Fruit fly (Drosophila melanogaster) Kc167 (cell line): Measurements from ENCODE around the gene CG14443.

ENCODE experiments used
- Myc ChIP-seq: fragments of >200 bp; optimal IDR thresholded peaks from 2 replicates; lab custom pipeline; 2017; ENCODE audit warnings: missing external identifiers
- Sin3A ChIP-seq: fragments of >200 bp; optimal IDR thresholded peaks from 2 replicates; lab custom pipeline; 2018; ENCODE audit warnings: missing external identifiers
- h ChIP-seq: fragments of >200 bp; optimal IDR thresholded peaks from 3 replicates; lab custom pipeline; 2018; ENCODE audit warnings: missing external identifiers
- insv ChIP-seq: fragments of >200 bp; optimal IDR thresholded peaks from 3 replicates; lab custom pipeline; 2018; ENCODE audit warnings: missing external identifiers
- psq ChIP-seq: fragments of >200 bp; optimal IDR thresholded peaks from 2 replicates; lab custom pipeline; 2017; ENCODE audit warnings: missing external identifiers
- ttk ChIP-seq: sonication (Bioruptor generic); optimal IDR thresholded peaks from 2 replicates; lab custom pipeline; 2017; ENCODE audit warnings: missing external identifiers

Gene CG14443

DNA sequence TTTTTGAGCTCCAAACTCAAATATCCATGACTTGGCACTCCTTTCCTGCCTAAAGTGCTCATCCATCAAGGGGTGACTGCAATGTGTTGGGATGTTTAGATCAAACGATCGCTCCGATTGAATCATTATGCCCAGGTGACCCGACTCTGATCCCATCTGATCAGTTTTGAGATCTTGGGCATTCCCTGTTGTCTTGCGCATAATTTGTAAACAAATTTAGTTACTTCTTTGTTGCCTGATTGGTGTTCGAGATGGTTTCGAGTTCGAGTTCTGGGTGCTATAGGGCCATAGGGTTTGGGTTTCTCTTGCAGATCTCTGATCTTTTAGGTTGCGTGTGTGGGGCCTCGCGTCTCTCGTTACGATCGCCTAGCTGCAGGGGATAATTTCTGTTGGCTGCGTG is 21.2 kb upstream of the CG14443 start:
- TF ChIP-seq h (lab: Kevin White, UChicago) (no peak), ttk (lab: Kevin White, UChicago) (no peak), Sin3A (lab: Kevin White, UChicago) (no peak), psq (lab: Kevin White, UChicago) (no peak), Myc (no peak), insv (lab: Kevin White, UChicago) (no peak)

DNA sequence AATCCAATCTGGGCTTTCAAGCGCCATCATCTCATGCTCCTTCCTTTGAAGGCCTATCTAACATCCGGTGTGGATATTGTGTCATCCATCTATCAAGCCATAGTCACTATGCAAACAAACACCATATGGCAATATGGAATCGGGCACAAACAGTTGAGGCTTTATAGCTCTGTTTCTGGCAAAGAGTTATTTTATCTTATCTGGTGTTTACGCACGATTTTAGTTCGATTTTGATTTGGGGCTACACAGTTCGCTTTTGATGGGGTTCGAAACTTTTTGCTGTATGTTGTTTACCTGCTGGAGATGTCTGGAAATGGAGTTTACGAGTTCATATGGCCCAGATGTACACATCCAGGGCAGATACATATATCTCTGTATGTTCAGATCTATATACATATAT is 20.2 kb upstream of the CG14443 start:
- no peak for TF ChIP-seq psq (lab: Kevin White, UChicago)
- no peak for TF ChIP-seq h (lab: Kevin White, UChicago)
- no peak for TF ChIP-seq Sin3A (lab: Kevin White, UChicago)
- no peak for TF ChIP-seq ttk (lab: Kevin White, UChicago)
- no peak for TF ChIP-seq insv (lab: Kevin White, UChicago)
- no peak for TF ChIP-seq Myc

DNA sequence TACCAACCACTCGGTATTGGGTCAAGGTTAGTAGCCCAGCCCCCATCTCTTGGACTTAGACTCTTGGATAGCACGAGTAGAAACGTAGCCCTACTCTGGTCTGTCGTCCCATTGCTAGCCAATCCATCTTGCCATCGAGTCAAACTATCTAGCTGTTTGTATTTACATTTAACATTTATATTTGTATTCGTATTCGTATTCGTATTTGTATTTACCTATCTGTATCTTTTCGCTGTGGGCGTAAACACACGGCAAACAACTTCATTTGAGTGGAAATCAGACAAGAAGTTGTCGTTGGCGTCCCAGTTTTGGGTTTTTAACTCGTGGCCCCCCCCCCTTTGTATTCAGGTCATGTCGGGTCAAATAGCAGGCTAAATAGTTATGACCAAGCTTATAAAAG is 19.5 kb upstream of the CG14443 start:
- TF ChIP-seq ttk (lab: Kevin White, UChicago) (no peak), psq (lab: Kevin White, UChicago) (no peak), insv (lab: Kevin White, UChicago) (no peak), Sin3A (lab: Kevin White, UChicago) (no peak), h (lab: Kevin White, UChicago) (no peak), Myc (no peak)

DNA sequence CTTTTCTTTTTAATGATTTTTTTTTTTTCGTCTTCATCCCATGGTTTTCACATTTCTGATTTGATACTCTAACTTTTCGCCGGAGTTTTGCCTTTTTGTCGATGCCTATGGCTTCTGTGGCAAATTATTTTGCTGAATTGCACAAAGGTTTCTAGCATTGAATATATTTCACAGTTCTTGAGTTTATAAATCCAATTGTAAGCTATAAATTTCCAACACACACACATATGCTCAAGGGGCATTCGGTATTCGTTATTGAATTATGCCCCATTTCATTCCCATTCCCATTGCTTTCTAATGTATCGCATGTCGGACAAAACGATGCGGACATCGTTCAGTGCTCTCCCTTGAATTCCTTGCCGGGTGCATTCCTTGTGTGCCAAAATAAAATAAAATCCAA is 18.3 kb upstream of the CG14443 start:
- TF ChIP-seq psq (lab: Kevin White, UChicago) (no peak), Sin3A (lab: Kevin White, UChicago) (no peak), ttk (lab: Kevin White, UChicago) (no peak)

DNA sequence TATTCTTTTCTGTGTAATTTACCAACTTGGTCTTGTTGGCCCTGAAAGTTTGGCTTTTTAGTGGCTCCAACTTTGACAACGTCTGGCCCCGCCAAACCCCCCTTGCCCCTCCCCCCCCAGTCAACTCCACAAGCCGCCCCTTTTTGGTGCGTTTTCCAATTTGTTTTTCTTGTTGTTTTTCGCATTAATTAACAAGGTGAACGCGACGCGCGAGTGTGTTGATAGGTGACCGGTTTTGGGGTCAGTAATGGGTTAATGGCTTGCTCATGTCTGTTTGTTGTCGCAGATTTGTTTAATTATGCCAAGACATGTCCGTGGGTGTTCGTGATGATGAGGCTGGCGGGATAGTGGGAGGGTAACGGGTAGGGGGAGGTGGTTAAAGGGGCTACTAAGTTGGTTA is 17.0 kb upstream of the CG14443 start:
- TF ChIP-seq ttk (lab: Kevin White, UChicago) (no peak), Myc (no peak), Sin3A (lab: Kevin White, UChicago) (no peak), h (lab: Kevin White, UChicago) (no peak), insv (lab: Kevin White, UChicago) (no peak), psq (lab: Kevin White, UChicago) (no peak)

DNA sequence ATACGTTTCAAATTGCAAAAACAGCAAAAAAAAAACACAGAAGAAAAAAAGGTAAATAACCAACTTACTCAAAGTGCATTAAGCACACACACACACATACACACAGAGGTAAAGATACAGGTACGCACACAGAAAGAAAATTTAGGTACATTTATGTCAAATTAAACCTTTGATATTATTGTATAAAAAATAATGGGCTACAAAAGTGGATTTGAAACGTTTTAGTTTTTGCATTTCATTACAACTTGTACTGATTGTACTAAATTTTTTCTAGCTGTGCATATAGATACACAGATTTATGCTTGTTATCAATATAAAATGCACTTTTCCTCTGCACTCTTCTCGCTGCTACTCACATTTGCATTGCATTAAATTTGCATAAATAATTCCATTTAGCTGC is 16.4 kb upstream of the CG14443 start:
- TF ChIP-seq Sin3A (lab: Kevin White, UChicago) (no peak), psq (lab: Kevin White, UChicago) (no peak), insv (lab: Kevin White, UChicago) (no peak)

DNA sequence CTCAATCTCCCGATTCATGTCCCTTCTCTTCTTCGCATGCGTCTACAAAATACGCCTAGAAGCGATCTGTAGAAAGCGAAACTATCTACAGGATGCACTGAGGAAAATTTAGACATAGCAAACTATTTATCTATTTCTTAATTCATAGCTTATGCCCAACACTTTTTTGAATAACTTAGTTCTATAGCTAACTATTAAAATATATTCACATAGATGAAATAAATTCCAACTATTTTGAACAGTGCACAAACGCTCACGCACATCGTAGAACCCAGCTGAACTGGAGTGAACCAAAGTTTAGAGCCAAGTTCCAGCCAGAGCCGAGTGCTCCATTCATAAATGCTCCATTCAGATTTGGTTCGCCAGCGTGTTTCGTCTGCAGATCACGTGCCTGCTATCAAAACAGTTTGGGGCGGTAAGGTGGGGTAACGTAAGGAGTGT is 12.2 kb upstream of the CG14443 start:
- TF ChIP-seq Sin3A (lab: Kevin White, UChicago), result no peak
- TF ChIP-seq ttk (lab: Kevin White, UChicago), result no peak
- no peak for TF ChIP-seq insv (lab: Kevin White, UChicago)
- no peak for TF ChIP-seq psq (lab: Kevin White, UChicago)
- no peak for TF ChIP-seq Myc
- no peak for TF ChIP-seq h (lab: Kevin White, UChicago)

DNA sequence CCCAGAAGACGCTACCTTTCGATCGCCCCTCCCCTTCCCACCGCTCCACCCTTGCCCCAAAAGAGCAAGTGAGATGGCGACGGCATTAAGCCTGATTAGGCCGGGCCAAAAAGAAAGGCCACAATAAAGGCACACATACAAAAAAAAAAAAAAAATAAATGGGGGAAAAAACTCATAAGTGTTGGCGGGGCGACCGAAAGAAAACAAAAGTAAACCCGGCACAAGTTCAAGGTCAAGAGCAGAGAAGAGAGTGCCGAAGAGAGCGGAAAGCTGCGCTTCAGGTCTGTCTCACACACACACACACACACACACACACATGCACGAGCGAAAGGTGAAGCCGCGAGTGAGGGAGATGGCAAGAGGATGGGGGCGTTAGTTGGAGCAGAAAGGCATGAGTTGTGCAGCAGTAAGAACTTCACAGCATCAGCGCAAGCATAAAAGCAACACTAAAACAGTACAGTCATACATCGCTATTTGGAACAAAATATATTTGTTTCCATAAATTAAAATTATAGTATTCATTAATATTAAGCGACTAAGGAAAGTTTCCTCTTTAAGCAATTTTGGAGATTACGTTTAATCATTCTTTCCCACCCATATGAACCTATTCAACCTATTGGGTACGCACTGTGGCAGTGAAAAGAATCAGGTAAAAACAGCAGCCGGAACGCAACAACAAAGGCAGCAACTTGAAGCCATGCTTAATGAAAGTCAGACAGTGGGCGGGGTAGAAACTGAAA is 9.6 kb upstream of the CG14443 start:
- TF ChIP-seq insv (lab: Kevin White, UChicago) (no peak), Myc (no peak), h (lab: Kevin White, UChicago) (no peak), psq (lab: Kevin White, UChicago) (no peak), ttk (lab: Kevin White, UChicago) (no peak), Sin3A (lab: Kevin White, UChicago) (no peak)

DNA sequence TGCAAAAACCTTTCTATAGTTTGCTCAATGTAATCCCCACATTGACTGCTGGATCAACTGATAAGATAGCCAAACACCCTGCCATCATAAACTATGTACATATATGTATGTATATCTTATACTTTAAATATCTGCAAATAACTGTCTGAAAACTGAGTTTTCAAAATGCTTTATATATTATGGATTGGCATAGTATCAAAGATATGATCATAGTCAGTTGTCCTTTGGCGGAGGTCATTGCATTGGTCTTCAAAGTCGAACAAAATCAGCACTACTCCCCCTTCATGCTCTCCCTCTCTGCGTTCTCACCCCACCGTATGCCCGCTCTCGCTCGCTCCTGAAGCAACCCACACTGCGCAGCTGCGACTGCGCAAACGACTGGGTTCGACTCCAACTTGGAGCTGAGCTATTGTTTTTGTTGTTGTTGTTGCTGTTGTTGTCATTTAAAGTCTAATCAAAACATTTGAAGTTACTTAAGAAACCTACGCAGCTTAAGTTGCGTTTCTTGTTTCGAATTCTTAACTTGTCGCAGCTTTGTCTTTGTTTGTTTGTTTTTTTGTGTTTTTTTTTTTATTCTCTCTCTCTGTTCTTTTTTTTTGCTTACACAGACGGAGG is 8.7 kb upstream of the CG14443 start:
- TF ChIP-seq ttk (lab: Kevin White, UChicago) (no peak), h (lab: Kevin White, UChicago) (no peak), insv (lab: Kevin White, UChicago) (no peak), Sin3A (lab: Kevin White, UChicago) (no peak), Myc (no peak), psq (lab: Kevin White, UChicago) (no peak)

DNA sequence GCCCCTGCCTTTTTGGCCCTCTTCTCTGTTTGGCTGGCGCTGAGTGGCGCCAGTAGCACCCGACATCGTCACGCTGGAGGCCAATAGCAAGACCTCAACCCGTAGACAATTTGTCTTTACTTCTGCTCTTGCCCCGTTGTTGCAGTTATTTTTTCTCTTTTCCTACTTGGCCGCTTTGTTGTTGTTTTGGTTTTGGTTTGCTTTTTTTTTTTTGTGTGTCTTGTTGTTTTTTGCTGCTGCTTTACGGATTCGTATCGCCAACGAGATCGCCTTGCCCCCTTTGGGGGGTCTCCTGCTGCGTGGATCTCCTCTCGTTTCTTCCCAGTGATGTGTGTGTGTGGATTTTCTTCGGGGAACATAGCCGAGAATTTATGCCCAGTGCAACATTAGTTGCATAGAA is 1.9 kb upstream of the CG14443 start:
- TF ChIP-seq Myc (no peak), h (lab: Kevin White, UChicago) (no peak), psq (lab: Kevin White, UChicago) (no peak), ttk (lab: Kevin White, UChicago) (no peak), insv (lab: Kevin White, UChicago) (no peak), Sin3A (lab: Kevin White, UChicago) (no peak)

DNA sequence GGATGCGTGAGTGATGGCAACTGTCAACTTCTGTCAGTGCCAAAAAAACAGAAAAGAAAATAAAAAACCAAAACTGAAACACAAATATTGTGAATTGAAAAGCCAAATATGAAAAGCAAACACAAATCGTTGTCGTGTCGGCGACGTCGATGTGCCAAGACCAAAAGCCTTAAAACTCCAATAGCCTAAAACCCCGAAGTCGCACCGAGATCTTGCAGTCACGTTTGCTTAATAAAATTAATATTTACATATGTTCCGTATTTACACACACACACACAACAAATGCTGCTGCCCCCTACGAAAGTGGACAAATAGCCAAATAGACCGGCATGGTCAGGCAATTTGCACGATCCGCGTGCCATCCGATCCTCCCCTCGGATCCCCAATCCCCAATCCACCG is 4.4 kb downstream of the CG14443 start:
- no peak for TF ChIP-seq h (lab: Kevin White, UChicago)
- TF ChIP-seq ttk (lab: Kevin White, UChicago), result no peak
- TF ChIP-seq psq (lab: Kevin White, UChicago), result no peak
- TF ChIP-seq Sin3A (lab: Kevin White, UChicago), result no peak
- TF ChIP-seq Myc, result no peak
- TF ChIP-seq insv (lab: Kevin White, UChicago), result no peak

DNA sequence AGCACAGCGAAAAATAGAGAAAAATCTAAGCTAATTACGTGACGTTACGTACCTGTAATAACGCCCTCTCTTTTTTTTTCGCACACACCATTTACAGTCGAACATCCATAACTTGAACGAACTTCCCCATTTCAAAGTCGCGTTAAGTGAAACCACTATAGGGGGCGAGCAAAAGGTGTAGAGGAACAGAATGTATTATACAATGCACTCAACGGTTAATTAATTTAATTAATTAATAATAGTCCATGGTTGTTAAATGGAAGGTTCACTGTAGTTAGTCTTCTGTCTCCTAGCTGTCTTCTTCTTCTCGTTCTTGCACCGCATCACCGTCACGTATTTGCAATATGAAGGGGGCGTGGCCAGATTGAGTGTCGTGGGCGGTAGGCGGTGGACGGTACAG is 7.8 kb downstream of the CG14443 start:
- no peak for TF ChIP-seq ttk (lab: Kevin White, UChicago)
- no peak for TF ChIP-seq Myc
- TF ChIP-seq Sin3A (lab: Kevin White, UChicago), result no peak
- no peak for TF ChIP-seq h (lab: Kevin White, UChicago)
- TF ChIP-seq insv (lab: Kevin White, UChicago), result no peak
- no peak for TF ChIP-seq psq (lab: Kevin White, UChicago)
